Worm (Caenorhabditis elegans): Measurements from ENCODE around the gene M162.7.

Gene M162.7

DNA sequence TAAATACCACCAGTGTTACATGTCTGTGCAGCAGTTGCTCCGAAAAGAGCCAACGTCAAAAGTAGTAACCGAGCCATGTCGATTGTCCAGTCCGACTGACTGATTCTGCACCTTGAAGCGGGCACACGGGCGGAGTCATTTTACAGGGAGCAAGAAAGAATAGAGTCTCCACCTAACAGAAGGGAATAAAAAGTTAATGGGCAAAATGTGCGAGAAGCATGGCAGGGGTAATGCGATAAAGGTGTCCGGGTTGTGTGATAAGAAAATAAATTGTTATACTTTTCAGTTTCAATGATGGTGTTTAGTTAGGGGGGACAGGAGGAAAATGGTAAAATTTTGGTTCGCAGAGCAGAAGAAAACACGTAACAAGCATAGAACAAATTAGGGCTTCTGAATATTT is 39.6 kb downstream of the M162.7 start, which contains the start of gene clec-50:
clec-50 (minus strand) TSS at position 109 of the 400 bp plus-strand sequence.
- TF ChIP-seq repo-1 (tag; optimal IDR thresholded peaks at IDR 0.05) (no peak), nhr-80 (tag; optimal IDR thresholded peaks at IDR 0.05) (peak; percentile 95), ceh-91 (GFP tag; IDR thresholded peaks at IDR 0.05) (no peak), T26A5.8 (tag; optimal IDR thresholded peaks at IDR 0.05) (no peak), ztf-28 (GFP tag; IDR thresholded peaks at IDR 0.05) (no peak), akir-1 (GFP tag; optimal IDR thresholded peaks at IDR 0.05) (no peak), dox-1 (GFP tag; IDR thresholded peaks at IDR 0.05) (peak; percentile 49), lir-1 (GFP tag; conservative IDR thresholded peaks at IDR 0.05) (no peak)

DNA sequence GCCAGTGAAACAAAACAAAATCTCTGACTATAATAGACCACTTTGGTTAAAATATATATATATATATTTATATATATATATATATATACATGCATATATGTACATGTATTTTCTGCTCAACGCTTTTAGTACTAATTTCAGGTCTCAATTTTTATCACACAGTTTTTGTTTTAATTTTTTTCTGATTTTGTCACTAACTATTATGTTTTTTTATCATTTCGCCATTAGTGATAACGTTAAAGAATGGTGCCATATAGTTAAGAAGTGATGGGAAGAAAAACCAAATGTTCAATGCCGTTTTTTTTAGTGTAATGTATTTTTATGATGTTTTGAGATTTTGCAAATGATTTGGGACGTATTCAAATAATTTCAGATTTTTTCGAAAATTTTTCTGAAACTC is 40.5 kb downstream of the M162.7 start:
- TF ChIP-seq cebp-2 (GFP tag; IDR thresholded peaks at IDR 0.05) (no peak), nhr-80 (tag; optimal IDR thresholded peaks at IDR 0.05) (peak; percentile 32)

DNA sequence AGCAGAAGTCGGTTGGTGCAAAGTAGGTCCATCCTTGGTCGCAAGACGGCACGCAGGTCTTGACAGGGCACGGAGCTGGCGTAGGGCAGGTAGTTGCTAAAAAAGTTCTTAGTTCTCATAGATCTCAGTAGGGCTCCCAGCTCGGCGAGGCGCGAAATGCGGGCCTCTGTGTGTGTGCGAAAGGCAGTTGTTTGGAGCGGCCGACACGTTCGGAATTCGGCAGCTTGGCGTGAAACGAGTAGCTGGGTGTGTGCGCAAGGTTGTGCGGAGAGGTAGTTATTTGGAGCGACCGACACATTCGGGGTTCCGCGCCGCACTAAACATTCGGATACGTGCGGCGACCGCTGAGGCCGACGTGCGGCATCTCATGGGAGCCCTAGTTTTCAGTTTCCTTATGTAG is 42.0 kb downstream of the M162.7 start:
- no peak for TF ChIP-seq nhr-27 (tag; optimal IDR thresholded peaks at IDR 0.05)
- peak; percentile 71; the same call in 1 of the 2 replicates for TF ChIP-seq zfh-2 (GFP tag; conservative IDR thresholded peaks at IDR 0.05)

DNA sequence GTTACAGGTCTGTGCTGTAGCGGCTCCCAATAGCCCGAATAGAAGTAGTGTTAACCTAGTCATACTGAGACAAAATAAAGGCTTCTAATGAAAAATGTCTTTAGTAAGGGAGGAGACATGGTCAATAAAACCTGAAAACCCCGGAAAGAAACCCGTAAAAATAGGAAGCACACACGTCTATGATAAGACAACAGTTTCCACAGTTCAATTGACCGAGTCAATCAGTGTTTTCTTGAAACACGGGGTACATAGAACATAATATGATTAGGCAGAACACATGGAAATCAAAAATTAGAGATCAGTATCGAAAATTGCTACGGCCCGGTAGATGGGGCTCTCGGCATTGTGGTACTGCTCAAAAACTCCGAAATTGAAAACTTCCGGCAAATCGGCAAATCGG is 43.7 kb downstream of the M162.7 start, which contains the start of gene clec-49:
clec-49 (minus strand) TSS at position 103 of the 400 bp plus-strand sequence.
- TF ChIP-seq unc-62 (GFP tag; optimal IDR thresholded peaks at IDR 0.05) (no peak), nhr-80 (tag; optimal IDR thresholded peaks at IDR 0.05) (peak; percentile 72)

DNA sequence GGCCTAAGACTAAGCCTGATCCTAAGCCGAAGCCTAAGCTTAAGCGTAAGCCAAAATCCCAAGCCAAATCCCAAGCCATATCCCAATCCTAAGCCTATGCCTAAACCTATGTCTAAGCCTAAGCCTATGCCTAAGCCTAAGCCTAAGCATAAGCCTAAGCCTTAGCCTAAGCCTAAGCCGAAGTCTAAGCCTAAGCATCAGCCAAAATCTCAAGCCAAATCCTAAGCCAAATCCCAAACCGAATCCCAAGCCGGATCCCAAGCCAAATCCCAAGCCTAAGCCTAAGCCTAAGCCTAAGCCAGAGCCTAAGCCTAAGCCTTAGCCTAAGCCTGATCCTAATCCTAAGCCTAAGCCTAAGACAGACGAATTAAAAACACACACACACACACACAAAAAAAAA is 47.7 kb downstream of the M162.7 start:
- TF ChIP-seq madf-3 (GFP tag; IDR thresholded peaks at IDR 0.05) (no peak), ztf-26 (tag; optimal IDR thresholded peaks at IDR 0.05) (no peak), sptf-2 (GFP tag; optimal IDR thresholded peaks at IDR 0.05) (no peak), T26A5.8 (tag; optimal IDR thresholded peaks at IDR 0.05) (no peak), lin-26 (GFP tag; IDR thresholded peaks at IDR 0.05) (no peak), snpc-1.1 (tag; optimal IDR thresholded peaks at IDR 0.05; ENCODE audit: insufficient read depth) (no peak), tlf-1 (GFP tag; optimal IDR thresholded peaks at IDR 0.05) (no peak)

DNA sequence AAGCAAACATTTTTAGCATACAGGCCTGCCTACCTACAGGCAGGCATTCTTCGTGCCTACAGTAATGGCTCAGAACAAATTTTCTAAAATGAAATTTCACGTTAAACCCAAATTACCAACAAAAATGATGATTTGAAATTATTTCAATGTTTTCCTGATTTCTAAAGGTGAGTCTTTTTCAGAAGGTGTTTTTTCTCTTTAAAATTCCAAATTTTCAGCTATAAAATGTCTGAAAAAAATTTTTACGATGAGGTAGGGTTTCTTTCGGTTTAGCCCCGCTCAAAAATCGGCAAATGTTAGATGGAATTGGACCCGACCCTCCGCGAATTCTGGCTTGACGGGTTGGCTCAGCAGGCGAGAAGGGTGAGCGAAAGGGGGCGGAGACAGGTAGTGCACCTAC is 49.0 kb downstream of the M162.7 start, which contains the start of gene W04E12.5:
W04E12.5 (plus strand) TSS at position 301 of the 400 bp plus-strand sequence.
- TF ChIP-seq B0019.2 (GFP tag; conservative IDR thresholded peaks at IDR 0.05): no peak

DNA sequence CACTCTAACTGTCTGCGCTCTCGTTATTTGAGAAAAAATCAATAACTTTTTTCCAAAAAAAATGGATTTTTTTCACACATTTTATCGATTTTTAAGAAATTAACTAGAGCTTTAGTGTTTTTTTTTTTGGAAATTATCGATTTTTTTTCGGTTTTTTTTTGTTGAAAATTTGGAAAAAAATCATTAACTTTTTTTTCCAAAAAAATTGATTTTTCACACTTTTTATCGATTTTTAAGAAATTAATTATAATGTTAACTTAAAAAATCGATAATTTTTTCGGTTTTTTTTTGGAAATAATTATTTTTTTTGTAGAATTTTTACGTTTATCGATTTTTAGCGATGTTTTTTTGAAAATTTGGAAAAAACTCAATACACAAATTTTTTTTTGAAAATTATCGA is 50.6 kb downstream of the M162.7 start:
- no peak for TF ChIP-seq fkh-3 (tag; optimal IDR thresholded peaks at IDR 0.05)
- no peak for TF ChIP-seq nhr-179 (tag; optimal IDR thresholded peaks at IDR 0.05)
- no peak for TF ChIP-seq ztf-28 (GFP tag; IDR thresholded peaks at IDR 0.05)
- no peak for TF ChIP-seq pbrm-1 (GFP tag; IDR thresholded peaks at IDR 0.05)
- TF ChIP-seq F10E7.11 (tag; optimal IDR thresholded peaks at IDR 0.05): no peak
- no peak for TF ChIP-seq let-607 (tag; optimal IDR thresholded peaks at IDR 0.05)
- TF ChIP-seq madf-6 (GFP tag; IDR thresholded peaks at IDR 0.05): no peak
- no peak for TF ChIP-seq him-1 (tag; optimal IDR thresholded peaks at IDR 0.05)
- no peak for TF ChIP-seq egl-44 (GFP tag; IDR thresholded peaks at IDR 0.05)
- no peak for TF ChIP-seq madf-10 (tag; optimal IDR thresholded peaks at IDR 0.05)
- no peak for TF ChIP-seq ceh-91 (GFP tag; IDR thresholded peaks at IDR 0.05)
- no peak for TF ChIP-seq hsf-1 (GFP tag; IDR thresholded peaks at IDR 0.05)
- TF ChIP-seq ztf-3 (GFP tag; optimal IDR thresholded peaks at IDR 0.05): no peak
- TF ChIP-seq lin-40 (tag; optimal IDR thresholded peaks at IDR 0.05): no peak
- TF ChIP-seq madf-8 (GFP tag; conservative IDR thresholded peaks at IDR 0.05): no peak
